Fruit fly (Drosophila melanogaster): Measurements from ENCODE around the gene CG45491.

- TF ChIP-seq Dfd (GFP tag; optimal IDR thresholded peaks at IDR 0.05) (no peak), Hnf4 (GFP tag; optimal IDR thresholded peaks at IDR 0.05) (no peak), woc (GFP tag; optimal IDR thresholded peaks at IDR 0.05) (no peak), psq (GFP tag; optimal IDR thresholded peaks at IDR 0.05) (no peak), Rel (GFP tag; optimal IDR thresholded peaks at IDR 0.05) (no peak), Rel (tag; optimal IDR thresholded peaks at IDR 0.05) (no peak), pan (optimal IDR thresholded peaks at IDR 0.05) (no peak), usp (GFP tag; optimal IDR thresholded peaks at IDR 0.05) (no peak), OdsH (GFP tag; optimal IDR thresholded peaks at IDR 0.05) (no peak), h (GFP tag; optimal IDR thresholded peaks at IDR 0.05) (no peak), HLH106 (tag; optimal IDR thresholded peaks at IDR 0.05) (no peak), ey (GFP tag; optimal IDR thresholded peaks at IDR 0.05) (no peak), dmrt93B (GFP tag; optimal IDR thresholded peaks at IDR 0.05) (no peak), dl (GFP tag; optimal IDR thresholded peaks at IDR 0.05; ENCODE audit: insufficient read depth in 1 of 2, partially characterized antibody in 2 of 2) (no peak)
These were observed 20.7 kb upstream of the CG45491 start, which contains the start of gene CG12655 for dm6 chrX:19959353-19959969.
